Fruit fly (Drosophila melanogaster) whole organism, embryonic: Measurements from ENCODE around the gene CG6739.

Experiments
- Adf1 ChIP-seq: fragments of 200-800 bp; sonication (Bioruptor generic); IDR thresholded peaks from 2 replicates; pipeline ENCODE4 v1.3.6; 2022; ENCODE audit warnings: missing biosample characterization, missing genetic modification characterization
- Awh ChIP-seq: fragments of 200-800 bp; sonication (Bioruptor generic); IDR thresholded peaks from 2 replicates; pipeline ENCODE4, ENCODE4 v1.3.6; 2022; ENCODE audit warnings: missing biosample characterization, missing genetic modification characterization
- BtbVII ChIP-seq: fragments of 200-800 bp; sonication (Bioruptor generic); optimal IDR thresholded peaks from 3 replicates; lab custom pipeline; 2017; ENCODE audit warnings: missing biosample characterization, mild to moderate bottlenecking, missing genetic modification characterization
- CG10959 ChIP-seq: fragments of 200-800 bp; sonication (Bioruptor generic); IDR thresholded peaks from 2 replicates; pipeline ENCODE4 v1.3.6; 2022; ENCODE audit warnings: missing biosample characterization, missing genetic modification characterization
- CG13624 ChIP-seq: fragments of 200-800 bp; sonication (Bioruptor generic); optimal IDR thresholded peaks from 2 replicates; lab custom pipeline; 2016; ENCODE audit warnings: missing biosample characterization, missing genetic modification characterization
- CG14965 ChIP-seq: fragments of 200-800 bp; sonication (Bioruptor generic); optimal IDR thresholded peaks from 2 replicates; lab custom pipeline; 2016; ENCODE audit warnings: missing biosample characterization, missing genetic modification characterization, borderline replicate concordance
- CG1603 ChIP-seq: fragments of 200-800 bp; sonication (Bioruptor generic); optimal IDR thresholded peaks from 2 replicates; lab custom pipeline; 2019; ENCODE audit warnings: missing biosample characterization, mild to moderate bottlenecking, missing genetic modification characterization, moderate library complexity
- CG17361 ChIP-seq: fragments of 200-800 bp; sonication (Bioruptor generic); IDR thresholded peaks from 3 replicates; pipeline ENCODE4 v1.3.6; 2022; ENCODE audit warnings: missing biosample characterization, missing genetic modification characterization
- CG42726 ChIP-seq: fragments of 200-800 bp; sonication (Bioruptor generic); IDR thresholded peaks from 2 replicates; pipeline ENCODE4 v1.3.6; 2022; ENCODE audit warnings: missing biosample characterization, missing genetic modification characterization; ENCODE audit not compliant: partially characterized antibody
- CG4617 ChIP-seq: fragments of 200-800 bp; sonication (Bioruptor generic); optimal IDR thresholded peaks from 3 replicates; lab custom pipeline; 2016; ENCODE audit warnings: missing biosample characterization, missing genetic modification characterization, borderline replicate concordance
- CG4854 ChIP-seq: fragments of 200-800 bp; sonication (Bioruptor generic); optimal IDR thresholded peaks from 2 replicates; lab custom pipeline; 2016; ENCODE audit warnings: missing biosample characterization, missing genetic modification characterization, inconsistent platforms
- CG5180 ChIP-seq: fragments of 200-800 bp; sonication (Bioruptor generic); optimal IDR thresholded peaks from 3 replicates; lab custom pipeline; 2017; ENCODE audit warnings: missing biosample characterization, missing genetic modification characterization, mild to moderate bottlenecking, moderate library complexity, missing genetic modification reagents
- CG5245 ChIP-seq: fragments of 200-800 bp; sonication (Bioruptor generic); optimal IDR thresholded peaks from 3 replicates; lab custom pipeline; 2016; ENCODE audit warnings: missing biosample characterization, missing genetic modification characterization
- CG7372 ChIP-seq: fragments of 200-800 bp; sonication (Bioruptor generic); IDR thresholded peaks from 2 replicates; pipeline ENCODE4 v1.3.6; 2022; ENCODE audit warnings: missing biosample characterization, missing genetic modification characterization
- CG8281 ChIP-seq: fragments of 200-800 bp; sonication (Bioruptor generic); optimal IDR thresholded peaks from 2 replicates; lab custom pipeline; 2018; ENCODE audit warnings: missing biosample characterization, mild to moderate bottlenecking, missing genetic modification characterization, moderate library complexity
- Doc2 ChIP-seq: fragments of 200-800 bp; sonication (Bioruptor generic); IDR thresholded peaks from 2 replicates; pipeline ENCODE4 v1.3.6; 2022; ENCODE audit warnings: missing biosample characterization, missing genetic modification characterization
- Drgx ChIP-seq: fragments of 200-800 bp; sonication (Bioruptor generic); IDR thresholded peaks from 2 replicates; pipeline ENCODE4 v1.3.6; 2022; ENCODE audit warnings: missing biosample characterization, missing genetic modification characterization
- Lpt ChIP-seq: fragments of >200 bp; optimal IDR thresholded peaks from 2 replicates; lab custom pipeline; 2018; ENCODE audit warnings: missing biosample characterization, missing genetic modification characterization
- Med ChIP-seq: fragments of 200-800 bp; sonication (Bioruptor generic); peaks from one replicate; lab custom pipeline; 2016; ENCODE audit warnings: missing biosample characterization, missing genetic modification characterization, mild to moderate bottlenecking, inconsistent platforms, moderate library complexity
- Mrtf ChIP-seq: fragments of 200-800 bp; sonication (Bioruptor generic); IDR thresholded peaks from 3 replicates; pipeline ENCODE4 v1.3.6; 2022; ENCODE audit warnings: missing biosample characterization, missing genetic modification characterization
- PHDP ChIP-seq: fragments of 200-800 bp; sonication (Bioruptor generic); optimal IDR thresholded peaks from 3 replicates; lab custom pipeline; 2018; ENCODE audit warnings: missing biosample characterization, mild to moderate bottlenecking, missing genetic modification characterization, moderate library complexity
- Sox102F ChIP-seq: fragments of 200-800 bp; sonication (Bioruptor generic); optimal IDR thresholded peaks from 2 replicates; lab custom pipeline; 2018; ENCODE audit warnings: missing biosample characterization, mild to moderate bottlenecking, missing genetic modification characterization, moderate library complexity
- Sry-β ChIP-seq: fragments of 200-800 bp; sonication (Bioruptor generic); optimal IDR thresholded peaks from 2 replicates; lab custom pipeline; 2018; ENCODE audit warnings: missing biosample characterization, mild to moderate bottlenecking, missing genetic modification characterization, moderate library complexity
- disco-r ChIP-seq: fragments of 200-800 bp; sonication (Bioruptor generic); optimal IDR thresholded peaks from 2 replicates; lab custom pipeline; 2016; ENCODE audit warnings: missing biosample characterization, missing genetic modification characterization
- dm ChIP-seq: fragments of 200-800 bp; sonication (Bioruptor generic); optimal IDR thresholded peaks from 3 replicates; lab custom pipeline; 2016; ENCODE audit warnings: missing biosample characterization, missing genetic modification characterization
- dmrt11E ChIP-seq: fragments of 200-800 bp; sonication (Bioruptor generic); optimal IDR thresholded peaks from 3 replicates; lab custom pipeline; 2018; ENCODE audit warnings: missing biosample characterization, mild to moderate bottlenecking, missing genetic modification characterization, moderate library complexity
- esg ChIP-seq: fragments of 200-800 bp; sonication (Bioruptor generic); conservative IDR thresholded peaks from 2 replicates; pipeline ENCODE4 v1.3.6; 2022; ENCODE audit warnings: missing biosample characterization, missing genetic modification characterization
- fd64A ChIP-seq: fragments of 200-800 bp; sonication (Bioruptor generic); optimal IDR thresholded peaks from 3 replicates; lab custom pipeline; 2018; ENCODE audit warnings: missing biosample characterization, mild to moderate bottlenecking, missing genetic modification characterization
- ftz-f1 ChIP-seq: fragments of 200-800 bp; sonication (Bioruptor generic); optimal IDR thresholded peaks from 2 replicates; lab custom pipeline; 2016; ENCODE audit warnings: missing biosample characterization, missing genetic modification characterization
- grau ChIP-seq: fragments of 200-800 bp; optimal IDR thresholded peaks from 3 replicates; lab custom pipeline; 2019; ENCODE audit warnings: missing biosample characterization, mild to moderate bottlenecking, missing genetic modification characterization, moderate library complexity
- gro ChIP-seq: fragments of 200-800 bp; sonication (Bioruptor generic); optimal IDR thresholded peaks from 2 replicates; lab custom pipeline; 2016; ENCODE audit warnings: missing biosample characterization, missing genetic modification characterization
- ken ChIP-seq: fragments of 200-800 bp; sonication (Bioruptor generic); IDR thresholded peaks from 3 replicates; pipeline ENCODE4 v1.3.6; 2022; ENCODE audit warnings: missing biosample characterization, missing genetic modification characterization
- klu ChIP-seq: fragments of 200-800 bp; sonication (Bioruptor generic); IDR thresholded peaks from 2 replicates; pipeline ENCODE4 v1.3.6; 2022; ENCODE audit warnings: missing biosample characterization, missing genetic modification characterization
- mam ChIP-seq: fragments of 200-800 bp; sonication (Bioruptor generic); optimal IDR thresholded peaks from 3 replicates; lab custom pipeline; 2016; ENCODE audit warnings: missing biosample characterization, missing genetic modification characterization
- odd ChIP-seq: fragments of 200-800 bp; sonication (Bioruptor generic); optimal IDR thresholded peaks from 2 replicates; lab custom pipeline; 2017; ENCODE audit warnings: missing biosample characterization, mild to moderate bottlenecking, missing genetic modification characterization
- phol ChIP-seq: fragments of 200-800 bp; sonication (Bioruptor generic); optimal IDR thresholded peaks from 3 replicates; lab custom pipeline; 2018; ENCODE audit warnings: missing biosample characterization, mild to moderate bottlenecking, missing genetic modification characterization, moderate library complexity
- sc ChIP-seq, 3 experiments: fragments of >200 bp in 2 of 3; fragments of 200-800 bp in 1 of 3; sonication (Bioruptor generic) in 1 of 3; optimal IDR thresholded peaks; 2 replicates in 2 of 3; 3 replicates in 1 of 3; lab custom pipeline; 2017; ENCODE audit warnings: mild to moderate bottlenecking in 1 of 3, missing biosample characterization in 1 of 3, missing genetic modification characterization in 1 of 3, missing genetic modification reagents in 1 of 3
- schlank ChIP-seq: fragments of 200-800 bp; sonication (Bioruptor generic); optimal IDR thresholded peaks from 2 replicates; lab custom pipeline; 2018; ENCODE audit warnings: missing biosample characterization, mild to moderate bottlenecking, missing genetic modification characterization
- sens-2 ChIP-seq: fragments of 200-800 bp; sonication (Bioruptor generic); IDR thresholded peaks from 2 replicates; pipeline ENCODE4 v1.3.6; 2022; ENCODE audit warnings: missing biosample characterization, missing genetic modification characterization
- shn ChIP-seq: fragments of 200-800 bp; sonication (Bioruptor generic); optimal IDR thresholded peaks from 3 replicates; lab custom pipeline; 2016; ENCODE audit warnings: missing biosample characterization, missing genetic modification characterization
- sima ChIP-seq: fragments of 200-800 bp; sonication (Bioruptor generic); optimal IDR thresholded peaks from 2 replicates; lab custom pipeline; 2016; ENCODE audit warnings: missing biosample characterization, missing genetic modification characterization
- tgo ChIP-seq: fragments of 200-800 bp; sonication (Bioruptor generic); IDR thresholded peaks from 3 replicates; pipeline ENCODE4 v1.3.6; 2022; ENCODE audit warnings: missing biosample characterization, missing genetic modification characterization
- trem ChIP-seq: fragments of 200-800 bp; optimal IDR thresholded peaks from 3 replicates; lab custom pipeline; 2019; ENCODE audit warnings: missing biosample characterization, mild to moderate bottlenecking, missing genetic modification characterization, moderate library complexity
- wek ChIP-seq: fragments of 200-800 bp; sonication (Bioruptor generic); optimal IDR thresholded peaks from 3 replicates; lab custom pipeline; 2018; ENCODE audit warnings: missing biosample characterization, mild to moderate bottlenecking, missing genetic modification characterization, moderate library complexity
- zf30C ChIP-seq: fragments of 200-800 bp; sonication (Bioruptor generic); optimal IDR thresholded peaks from 3 replicates; lab custom pipeline; 2018; ENCODE audit warnings: missing biosample characterization, mild to moderate bottlenecking, missing genetic modification characterization

The CG6739 gene

DNA sequence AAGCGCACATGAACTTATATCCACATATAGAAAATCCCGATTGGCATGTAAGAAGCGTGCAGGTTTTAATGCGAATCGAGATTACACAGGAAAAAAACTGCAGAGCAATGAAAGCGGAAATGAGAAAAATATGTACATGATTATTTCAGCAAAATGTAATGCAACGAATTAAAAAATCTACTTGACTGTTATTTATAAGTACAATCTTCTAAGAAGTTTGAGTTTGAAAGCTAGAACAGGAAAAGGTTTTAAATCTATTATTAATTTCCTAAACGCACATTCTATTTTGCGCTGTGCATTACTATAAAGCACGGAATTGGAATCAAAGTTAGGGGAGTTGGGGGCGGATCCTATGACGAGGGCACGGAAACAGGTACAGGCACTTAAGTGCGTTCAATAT lies 6.3 kb upstream of the CG6739 start (continued):
- no peak for TF ChIP-seq CG14965 (GFP tag; lab: Kevin White, UChicago)
- no peak for TF ChIP-seq Mrtf (GFP tag; lab: Robert Waterston, UW)
- no peak for TF ChIP-seq dmrt11E (tag; lab: Kevin White, UChicago)
- TF ChIP-seq mam (GFP tag; lab: Kevin White, UChicago) = peak; percentile 8
- TF ChIP-seq trem = no peak
- TF ChIP-seq fd64A = no peak
- no peak for TF ChIP-seq CG8281 (tag; lab: Kevin White, UChicago)
- TF ChIP-seq CG4617 = no peak
- peak; percentile 13 for TF ChIP-seq zf30C
- no peak for TF ChIP-seq Awh (GFP tag; lab: Robert Waterston, UW)
- TF ChIP-seq ken (GFP tag; lab: Robert Waterston, UW) = no peak
- no peak for TF ChIP-seq schlank (tag; lab: Kevin White, UChicago)
- no peak for TF ChIP-seq Sry-β (GFP tag; lab: Kevin White, UChicago)
- TF ChIP-seq ftz-f1 (GFP tag; lab: Kevin White, UChicago) = no peak
- no peak for TF ChIP-seq wek (GFP tag; lab: Kevin White, UChicago)
- peak; percentile 65 for TF ChIP-seq gro (GFP tag; lab: Kevin White, UChicago)
- no peak for TF ChIP-seq CG17361
- peak; percentile 43 for TF ChIP-seq grau (tag; lab: Kevin White, UChicago)
- TF ChIP-seq shn (GFP tag; lab: Kevin White, UChicago) = no peak
- TF ChIP-seq Adf1 (GFP tag; lab: Robert Waterston, UW) = no peak
- no peak for TF ChIP-seq CG7372 (GFP tag; lab: Robert Waterston, UW)
- TF ChIP-seq BtbVII (GFP tag; lab: Kevin White, UChicago) = no peak
- peak; percentile 35 for TF ChIP-seq PHDP
- no peak for TF ChIP-seq CG1603 (tag; lab: Kevin White, UChicago)
- TF ChIP-seq sens-2 (GFP tag; lab: Robert Waterston, UW) = no peak
- no peak for TF ChIP-seq CG42726 (GFP tag; lab: Robert Waterston, UW)
- no peak for TF ChIP-seq CG5245 (GFP tag; lab: Kevin White, UChicago)
- TF ChIP-seq CG4854 (GFP tag; lab: Kevin White, UChicago) = no peak
- TF ChIP-seq Sox102F (GFP tag; lab: Kevin White, UChicago) = peak; percentile 10
- TF ChIP-seq disco-r (GFP tag; lab: Kevin White, UChicago) = no peak
- TF ChIP-seq Med = peak; percentile 79
- TF ChIP-seq Drgx (GFP tag; lab: Robert Waterston, UW) = peak; percentile 80
- TF ChIP-seq phol = no peak
- TF ChIP-seq odd = no peak
- TF ChIP-seq Doc2 (GFP tag; lab: Robert Waterston, UW) = no peak
- TF ChIP-seq tgo (GFP tag; lab: Robert Waterston, UW) = peak; percentile 42; the same call in 1 of the 3 replicates
- TF ChIP-seq sc (optimal IDR thresholded peaks at IDR 0.05; lab: Kevin White, UChicago) = no peak
- no peak for TF ChIP-seq sc (GFP tag; optimal IDR thresholded peaks at IDR 0.05; lab: Kevin White, UChicago)
- no peak for TF ChIP-seq CG10959 (GFP tag; lab: Robert Waterston, UW)
- no peak for TF ChIP-seq sima (GFP tag; lab: Kevin White, UChicago)
- no peak for TF ChIP-seq klu (GFP tag; lab: Robert Waterston, UW)
- no peak for TF ChIP-seq dm (GFP tag; lab: Kevin White, UChicago)
- no peak for TF ChIP-seq esg (GFP tag; lab: Robert Waterston, UW)
- no peak for TF ChIP-seq CG5180 (GFP tag; lab: Kevin White, UChicago)
- TF ChIP-seq Lpt = no peak
- peak; percentile 48 for TF ChIP-seq CG13624 (GFP tag; lab: Kevin White, UChicago)
